Worm (Caenorhabditis elegans) whole organism, L4 larva: ENCODE data around the gene C09G9.8.

ENCODE experiments used
- aly-2 ChIP-seq: sonication (generic microtip); optimal IDR thresholded peaks from 2 replicates; lab custom pipeline; 2018; ENCODE audit warnings: missing biosample characterization, missing genetic modification characterization
- lin-29 ChIP-seq: fragments of 200-800 bp; sonication (Bioruptor generic); IDR thresholded peaks from 2 replicates; pipeline ENCODE4 v1.3.6; 2022; ENCODE audit warnings: missing genetic modification reagents, missing genetic modification characterization, missing compliant biosample characterization
- mdl-1 ChIP-seq, 2 experiments: fragments of 150-350 bp in 1 of 2; sonication (generic microtip) in 1 of 2; optimal IDR thresholded peaks; 2 replicates each; lab custom pipeline; 2014 to 2017; ENCODE audit warnings: missing biosample characterization in 2 of 2, missing genetic modification characterization in 2 of 2

ce11 chrIV:8853301-8853700, 28.0 kb upstream of the C09G9.8 start:
- TF ChIP-seq aly-2 (tag; lab: Kevin White, UChicago) (no peak), mdl-1 (tag; optimal IDR thresholded peaks at IDR 0.05; lab: Kevin White, UChicago) (no peak), lin-29 (GFP tag; lab: Robert Waterston, UW) (no peak)
